Worm (Caenorhabditis elegans) whole organism, L2 larva: ENCODE measurements around the gene nhr-182.

Experiments used
- ZK546.5 ChIP-seq: sonication (generic microtip); optimal IDR thresholded peaks from 2 replicates; lab custom pipeline; 2017; ENCODE audit warnings: missing biosample characterization, missing genetic modification characterization
- aly-2 ChIP-seq: fragments of 150-350 bp; optimal IDR thresholded peaks from 2 replicates; lab custom pipeline; 2014; ENCODE audit warnings: missing biosample characterization, missing genetic modification characterization
- blmp-1 ChIP-seq: sonication (generic microtip); optimal IDR thresholded peaks from 2 replicates; lab custom pipeline; 2017; ENCODE audit warnings: missing genetic modification characterization, mild to moderate bottlenecking, missing compliant biosample characterization, antibody characterized with exemption, moderate library complexity; ENCODE audit not compliant: insufficient read depth
- fos-1 ChIP-seq: fragments of 150-350 bp; optimal IDR thresholded peaks from 2 replicates; lab custom pipeline; 2014; ENCODE audit warnings: missing biosample characterization, missing genetic modification characterization
- lin-11 ChIP-seq: fragments of 150-350 bp; sonication (generic microtip); optimal IDR thresholded peaks from 2 replicates; lab custom pipeline; 2014; ENCODE audit warnings: missing biosample characterization, missing genetic modification characterization, inconsistent platforms, mixed read lengths
- lin-13 ChIP-seq: fragments of 150-350 bp; optimal IDR thresholded peaks from 2 replicates; lab custom pipeline; 2014; ENCODE audit warnings: missing biosample characterization, missing genetic modification reagents, missing genetic modification characterization
- lin-39 ChIP-seq: fragments of 150-350 bp; optimal IDR thresholded peaks from 2 replicates; lab custom pipeline; 2014; ENCODE audit warnings: missing biosample characterization, missing genetic modification reagents, missing genetic modification characterization
- lsy-2 ChIP-seq, 2 experiments: fragments of 150-350 bp in 1 of 2; sonication (generic microtip) in 1 of 2; optimal IDR thresholded peaks; 2 replicates each; lab custom pipeline; 2014 to 2017; ENCODE audit warnings: missing biosample characterization in 2 of 2, missing genetic modification characterization in 2 of 2
- nhr-129 ChIP-seq: fragments of 150-350 bp; optimal IDR thresholded peaks from 2 replicates; lab custom pipeline; 2014; ENCODE audit warnings: missing biosample characterization, missing genetic modification characterization
- nhr-23 ChIP-seq: fragments of 150-350 bp; optimal IDR thresholded peaks from 2 replicates; lab custom pipeline; 2014; ENCODE audit warnings: missing biosample characterization, missing genetic modification reagents, missing genetic modification characterization
- nhr-77 ChIP-seq: fragments of 150-350 bp; optimal IDR thresholded peaks from 2 replicates; lab custom pipeline; 2014; ENCODE audit warnings: missing biosample characterization, missing genetic modification characterization
- snpc-4 ChIP-seq: fragments of 150-350 bp; optimal IDR thresholded peaks from 2 replicates; lab custom pipeline; 2014; ENCODE audit warnings: missing biosample characterization, missing genetic modification characterization
- unc-55 ChIP-seq: fragments of 150-350 bp; sonication (generic microtip); optimal IDR thresholded peaks from 3 replicates; lab custom pipeline; 2014; ENCODE audit warnings: missing biosample characterization, missing genetic modification reagents, missing genetic modification characterization
- unc-62 ChIP-seq: fragments of 150-350 bp; optimal IDR thresholded peaks from 2 replicates; lab custom pipeline; 2014; ENCODE audit warnings: missing biosample characterization, missing genetic modification reagents, missing genetic modification characterization

DNA sequence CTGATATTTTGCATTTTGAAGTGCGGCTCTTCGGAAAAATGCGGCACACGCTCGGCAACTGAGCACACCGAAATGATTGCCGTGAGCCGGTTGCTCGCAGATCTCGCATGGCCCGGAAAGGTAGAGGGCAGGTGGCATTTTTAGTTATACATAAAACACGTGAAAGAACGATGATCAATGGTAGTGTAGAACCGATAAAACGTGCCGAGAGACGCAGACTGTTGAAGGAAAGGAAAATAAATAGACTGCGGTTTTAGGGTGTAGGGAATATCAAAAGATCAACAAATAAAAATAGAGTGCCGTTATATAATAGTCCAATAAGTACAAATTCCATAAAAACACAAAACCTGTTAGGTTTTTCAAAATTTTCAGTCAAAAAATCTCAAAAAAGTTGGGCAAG lies 47.8 kb downstream of the nhr-182 start, which contains the start of gene nhr-133:
- TF ChIP-seq lin-11 (tag; lab: Kevin White, UChicago), result no peak
- no peak for TF ChIP-seq lin-39
- peak; percentile 7 for TF ChIP-seq nhr-129
- TF ChIP-seq ZK546.5 (tag; lab: Kevin White, UChicago), result no peak
- TF ChIP-seq nhr-77 (tag; lab: Kevin White, UChicago), result no peak
- peak; percentile 23 for TF ChIP-seq fos-1
- no peak for TF ChIP-seq unc-62 (GFP tag; lab: Kevin White, UChicago)
- TF ChIP-seq aly-2 (tag; lab: Kevin White, UChicago), result no peak
- TF ChIP-seq unc-55 (GFP tag; lab: Kevin White, UChicago), result no peak
- TF ChIP-seq lsy-2 (tag; optimal IDR thresholded peaks at IDR 0.05; lab: Kevin White, UChicago), result no peak
- no peak for TF ChIP-seq nhr-23 (tag; lab: Kevin White, UChicago)
- TF ChIP-seq snpc-4, result no peak
- no peak for TF ChIP-seq blmp-1 (tag; lab: Kevin White, UChicago)
- TF ChIP-seq lin-13 (GFP tag; lab: Kevin White, UChicago), result no peak
